Worm (Caenorhabditis elegans) whole organism, mixed stage, embryonic: ENCODE results near the gene pigc-1.

Source experiments
- ces-1 ChIP-seq: fragments of 150-350 bp; optimal IDR thresholded peaks from 2 replicates; lab custom pipeline; 2014; ENCODE audit warnings: missing biosample characterization, missing genetic modification reagents, missing genetic modification characterization
- cnd-1 ChIP-seq: fragments of 200-800 bp; sonication (Bioruptor generic); optimal IDR thresholded peaks from 2 replicates; lab custom pipeline; 2018; ENCODE audit warnings: mild to moderate bottlenecking, missing genetic modification characterization, missing compliant biosample characterization
- lin-13 ChIP-seq: fragments of 150-350 bp; optimal IDR thresholded peaks from 2 replicates; lab custom pipeline; 2014; ENCODE audit warnings: missing biosample characterization, missing genetic modification characterization
- nhr-12 ChIP-seq: fragments of 150-350 bp; optimal IDR thresholded peaks from 2 replicates; lab custom pipeline; 2014; ENCODE audit warnings: missing biosample characterization, missing genetic modification characterization
- nhr-2 ChIP-seq: fragments of 150-350 bp; optimal IDR thresholded peaks from 2 replicates; lab custom pipeline; 2014; ENCODE audit warnings: missing biosample characterization, missing genetic modification characterization
- nhr-28 ChIP-seq: fragments of 150-350 bp; optimal IDR thresholded peaks from 2 replicates; lab custom pipeline; 2014; ENCODE audit warnings: missing biosample characterization, missing genetic modification characterization
- sptf-1 ChIP-seq: sonication (generic microtip); optimal IDR thresholded peaks from 2 replicates; lab custom pipeline; 2017; ENCODE audit warnings: mild to moderate bottlenecking, missing genetic modification characterization, moderate library complexity, missing compliant biosample characterization
- unc-62 ChIP-seq: fragments of 150-350 bp; optimal IDR thresholded peaks from 2 replicates; lab custom pipeline; 2014; ENCODE audit warnings: missing biosample characterization, missing genetic modification reagents, missing genetic modification characterization
- ztf-11 ChIP-seq: fragments of 150-350 bp; optimal IDR thresholded peaks from 2 replicates; lab custom pipeline; 2014; ENCODE audit warnings: missing biosample characterization, missing genetic modification characterization

- no peak for TF ChIP-seq ztf-11 (tag; lab: Kevin White, UChicago)
- TF ChIP-seq sptf-1: no peak
- no peak for TF ChIP-seq nhr-12 (tag; lab: Kevin White, UChicago)
- no peak for TF ChIP-seq cnd-1 (tag; lab: Kevin White, UChicago)
- TF ChIP-seq unc-62 (GFP tag; lab: Kevin White, UChicago): no peak
- no peak for TF ChIP-seq nhr-2 (tag; lab: Kevin White, UChicago)
- TF ChIP-seq nhr-28 (tag; lab: Kevin White, UChicago): no peak
- TF ChIP-seq lin-13: no peak
- no peak for TF ChIP-seq ces-1
These were observed 43.8 kb downstream of the pigc-1 start, which contains the start of gene F49C12.2 for ce11 chrIV:9299145-9299544.
